Worm (Caenorhabditis elegans): ENCODE results near the gene C16E9.1.

C16E9.1 gene

ce11 chrX:6968553-6968952 is 28.5 kb downstream of the C16E9.1 start:
- TF ChIP-seq chd-7 (tag; optimal IDR thresholded peaks at IDR 0.05) (no peak), C06A6.2 (GFP tag; conservative IDR thresholded peaks at IDR 0.05) (no peak), gei-17 (GFP tag; optimal IDR thresholded peaks at IDR 0.05) (no peak), lin-40 (tag; optimal IDR thresholded peaks at IDR 0.05) (no peak), F57C9.4 (tag; optimal IDR thresholded peaks at IDR 0.05) (no peak)

ce11 chrX:6970134-6970533 is 30.1 kb downstream of the C16E9.1 start:
- TF ChIP-seq chd-7 (tag; optimal IDR thresholded peaks at IDR 0.05) (no peak), rec-8 (tag; optimal IDR thresholded peaks at IDR 0.05) (no peak), ama-1 (optimal IDR thresholded peaks at IDR 0.05) (no peak), ama-1 (GFP tag; optimal IDR thresholded peaks at IDR 0.05) (no peak)

ce11 chrX:6971301-6971700 is 31.3 kb downstream of the C16E9.1 start:
- no peak for TF ChIP-seq B0035.1 (tag; optimal IDR thresholded peaks at IDR 0.05)
- no peak for TF ChIP-seq mcd-1 (GFP tag; IDR thresholded peaks at IDR 0.05)
- no peak for TF ChIP-seq dpff-1 (tag; optimal IDR thresholded peaks at IDR 0.05)
- TF ChIP-seq T07F8.4 (tag; optimal IDR thresholded peaks at IDR 0.05): no peak
- TF ChIP-seq lin-40 (tag; optimal IDR thresholded peaks at IDR 0.05): no peak
- TF ChIP-seq hmg-20 (GFP tag; IDR thresholded peaks at IDR 0.05): no peak
- TF ChIP-seq pha-4 (tag; optimal IDR thresholded peaks at IDR 0.05): no peak
- no peak for TF ChIP-seq tlf-1 (GFP tag; optimal IDR thresholded peaks at IDR 0.05)
- TF ChIP-seq hmg-1.2 (GFP tag; IDR thresholded peaks at IDR 0.05): no peak
- no peak for TF ChIP-seq hrde-1 (tag; optimal IDR thresholded peaks at IDR 0.05; ENCODE audit: borderline replicate concordance)
- TF ChIP-seq atf-7 (tag; optimal IDR thresholded peaks at IDR 0.05): no peak
- no peak for TF ChIP-seq ccch-3 (GFP tag; optimal IDR thresholded peaks at IDR 0.05)
- TF ChIP-seq mxl-1 (tag; optimal IDR thresholded peaks at IDR 0.05): no peak
- TF ChIP-seq F52B5.7 (tag; optimal IDR thresholded peaks at IDR 0.05): no peak
- TF ChIP-seq ztf-22 (GFP tag; optimal IDR thresholded peaks at IDR 0.05): no peak
- TF ChIP-seq hsf-1 (GFP tag; IDR thresholded peaks at IDR 0.05): no peak

ce11 chrX:6988212-6988611 is 48.2 kb downstream of the C16E9.1 start:
- TF ChIP-seq unc-130 (GFP tag; optimal IDR thresholded peaks at IDR 0.05) (no peak), repo-1 (tag; optimal IDR thresholded peaks at IDR 0.05) (no peak), B0336.3 (GFP tag; IDR thresholded peaks at IDR 0.05) (no peak), cebp-2 (GFP tag; IDR thresholded peaks at IDR 0.05) (no peak), nhr-27 (tag; optimal IDR thresholded peaks at IDR 0.05) (no peak), F52B5.7 (tag; optimal IDR thresholded peaks at IDR 0.05) (no peak), hmg-1.2 (GFP tag; IDR thresholded peaks at IDR 0.05) (no peak), pbrm-1 (GFP tag; IDR thresholded peaks at IDR 0.05) (no peak), hrde-1 (tag; optimal IDR thresholded peaks at IDR 0.05; ENCODE audit: borderline replicate concordance) (no peak), ama-1 (optimal IDR thresholded peaks at IDR 0.05) (no peak), ama-1 (GFP tag; optimal IDR thresholded peaks at IDR 0.05) (no peak), lin-26 (GFP tag; IDR thresholded peaks at IDR 0.05) (no peak), ceh-27 (GFP tag; optimal IDR thresholded peaks at IDR 0.05) (no peak), lin-35 (GFP tag; optimal IDR thresholded peaks at IDR 0.05) (no peak), attf-3 (GFP tag; conservative IDR thresholded peaks at IDR 0.05) (no peak), ceh-58 (GFP tag; IDR thresholded peaks at IDR 0.05) (no peak), tbp1 (GFP tag; optimal IDR thresholded peaks at IDR 0.05) (no peak)

Measured in whole organism, young adult.